Worm (Caenorhabditis elegans) whole organism, young adult: Measurements from ENCODE around the gene clec-64.

Source experiments
- B0019.2 ChIP-seq: fragments of 200-800 bp; sonication (Bioruptor generic); conservative IDR thresholded peaks from 2 replicates; pipeline ENCODE4 v1.3.6; 2022; ENCODE audit warnings: missing genetic modification reagents, missing genetic modification characterization, missing compliant biosample characterization
- B0035.1 ChIP-seq: sonication (generic microtip); optimal IDR thresholded peaks from 2 replicates; lab custom pipeline; 2016; ENCODE audit warnings: missing genetic modification characterization, mild to moderate bottlenecking, missing compliant biosample characterization, missing genotype, missing genetic modification reagents
- F37B4.10 ChIP-seq: fragments of 200-800 bp; sonication (Bioruptor generic); IDR thresholded peaks from 2 replicates; pipeline ENCODE4 v1.3.6; 2022; ENCODE audit warnings: missing genetic modification characterization, missing compliant biosample characterization
- F49E8.2 ChIP-seq: sonication (generic microtip); optimal IDR thresholded peaks from 3 replicates; lab custom pipeline; 2017; ENCODE audit warnings: missing genetic modification characterization, mild to moderate bottlenecking, missing compliant biosample characterization, antibody characterized with exemption, moderate library complexity; ENCODE audit not compliant: insufficient read depth
- akir-1 ChIP-seq: fragments of 200-800 bp; sonication (Bioruptor generic); optimal IDR thresholded peaks from 2 replicates; lab custom pipeline; 2018; ENCODE audit warnings: mild to moderate bottlenecking, missing genetic modification characterization, moderate library complexity, missing compliant biosample characterization
- lin-35 ChIP-seq, 3 experiments: fragments of 150-350 bp in 2 of 3; sonication (generic microtip) in 1 of 3; optimal IDR thresholded peaks; 2 replicates each; lab custom pipeline; 2014 to 2018; ENCODE audit warnings: missing biosample characterization in 3 of 3, missing genetic modification characterization in 3 of 3, missing genetic modification reagents in 3 of 3
- lin-54 ChIP-seq: fragments of 200-800 bp; sonication (Bioruptor generic); optimal IDR thresholded peaks from 2 replicates; lab custom pipeline; 2018; ENCODE audit warnings: mild to moderate bottlenecking, missing genetic modification characterization, missing compliant biosample characterization
- lsy-27 ChIP-seq: sonication (generic microtip); optimal IDR thresholded peaks from 2 replicates; lab custom pipeline; 2017; ENCODE audit warnings: missing genetic modification characterization, mild to moderate bottlenecking, missing compliant biosample characterization, antibody characterized with exemption, missing genotype, borderline replicate concordance; ENCODE audit not compliant: insufficient read depth
- pha-4 ChIP-seq: fragments of 150-350 bp; sonication (generic microtip); optimal IDR thresholded peaks from 2 replicates; lab custom pipeline; 2014; ENCODE audit warnings: missing biosample characterization, missing genetic modification reagents, missing genetic modification characterization
- snpc-1.3 ChIP-seq: sonication (generic microtip); optimal IDR thresholded peaks from 2 replicates; lab custom pipeline; 2017; ENCODE audit warnings: missing genetic modification characterization, mild to moderate bottlenecking, missing compliant biosample characterization, antibody characterized with exemption, moderate library complexity, missing genotype, missing genetic modification reagents; ENCODE audit not compliant: insufficient read depth
- snpc-4 ChIP-seq, 5 experiments: fragments of 150-350 bp in 1 of 5; sonication (generic microtip) in 4 of 5; optimal IDR thresholded peaks; 2 replicates each; lab custom pipeline; 2014 to 2018; ENCODE audit warnings: missing genetic modification characterization in 5 of 5, missing biosample characterization in 3 of 5, antibody characterized with exemption in 2 of 5, mild to moderate bottlenecking in 2 of 5, missing compliant biosample characterization in 2 of 5, missing genotype in 2 of 5, moderate library complexity in 2 of 5, missing genetic modification reagents in 1 of 5
- unc-62 ChIP-seq: fragments of 150-350 bp; optimal IDR thresholded peaks from 2 replicates; lab custom pipeline; 2014; ENCODE audit warnings: missing biosample characterization, missing genetic modification reagents, missing genetic modification characterization
- zim-3 ChIP-seq: sonication (generic microtip); optimal IDR thresholded peaks from 2 replicates; lab custom pipeline; 2017; ENCODE audit warnings: mild to moderate bottlenecking, missing genetic modification characterization, moderate library complexity, missing compliant biosample characterization

- no peak for TF ChIP-seq unc-62 (GFP tag; lab: Kevin White, UChicago)
- no peak for TF ChIP-seq lsy-27 (tag; lab: Kevin White, UChicago)
- no peak for TF ChIP-seq akir-1 (GFP tag; lab: Kevin White, UChicago)
- no peak for TF ChIP-seq zim-3 (tag; lab: Kevin White, UChicago)
- TF ChIP-seq snpc-1.3 (tag; lab: Kevin White, UChicago), result no peak
- no peak for TF ChIP-seq F37B4.10 (GFP tag; lab: Robert Waterston, UW)
- TF ChIP-seq lin-54 (GFP tag; lab: Kevin White, UChicago), result no peak
- no peak for TF ChIP-seq lin-35 (GFP tag; optimal IDR thresholded peaks at IDR 0.05; lab: Kevin White, UChicago)
- TF ChIP-seq F49E8.2 (tag; lab: Kevin White, UChicago), result no peak
- TF ChIP-seq snpc-4 (GFP tag; optimal IDR thresholded peaks at IDR 0.05; lab: Kevin White, UChicago), result no peak
- no peak for TF ChIP-seq snpc-4 (tag; optimal IDR thresholded peaks at IDR 0.05; lab: Kevin White, UChicago)
- TF ChIP-seq pha-4 (tag; lab: Kevin White, UChicago), result no peak
- TF ChIP-seq B0019.2 (GFP tag; lab: Robert Waterston, UW), result no peak
- no peak for TF ChIP-seq B0035.1 (tag; lab: Kevin White, UChicago)
Observed at ce11 chrII:12879758-12880157, 18.3 kb upstream of the clec-64 start.
